Worm (Caenorhabditis elegans): Measurements from ENCODE around the gene K12B6.4.

DNA sequence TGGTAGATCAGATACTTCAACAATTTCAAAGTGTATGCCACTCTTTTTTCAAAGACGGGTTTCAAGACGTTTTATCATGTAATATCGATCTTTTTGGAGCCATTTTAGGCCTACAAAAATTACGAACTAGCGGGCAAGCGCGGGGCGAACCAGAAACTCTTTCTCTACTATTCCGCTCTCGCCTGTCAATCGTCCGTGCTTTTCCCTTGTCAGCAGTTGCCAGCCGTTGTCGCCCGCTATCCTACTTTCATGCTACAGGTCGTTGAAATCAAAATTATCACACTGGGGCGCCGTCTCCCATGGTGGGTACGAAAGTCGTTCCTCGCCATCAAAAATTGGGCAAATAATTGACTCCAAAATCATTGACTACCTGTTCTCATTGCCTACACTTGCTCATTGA lies 20.0 kb upstream of the K12B6.4 start:
- TF ChIP-seq ces-1 (GFP tag; optimal IDR thresholded peaks at IDR 0.05) = no peak
- no peak for TF ChIP-seq mls-2 (tag; optimal IDR thresholded peaks at IDR 0.05)
- no peak for TF ChIP-seq nhr-12 (tag; optimal IDR thresholded peaks at IDR 0.05)
- no peak for TF ChIP-seq unc-62 (GFP tag; optimal IDR thresholded peaks at IDR 0.05)
- no peak for TF ChIP-seq ztf-11 (tag; optimal IDR thresholded peaks at IDR 0.05)
- no peak for TF ChIP-seq pha-4 (tag; optimal IDR thresholded peaks at IDR 0.05)
- no peak for TF ChIP-seq lin-13 (tag; optimal IDR thresholded peaks at IDR 0.05)
- TF ChIP-seq mab-5 (tag; optimal IDR thresholded peaks at IDR 0.05) = no peak

Data from whole organism, mixed stage, embryonic.